Worm (Caenorhabditis elegans): Measurements from ENCODE around the gene Y62F5A.9.

Gene Y62F5A.9

ce11 chrII:11503761-11504160, 34.9 kb downstream of the Y62F5A.9 start:
- TF ChIP-seq ceh-83 (GFP tag; optimal IDR thresholded peaks at IDR 0.05) (no peak), mab-5 (tag; optimal IDR thresholded peaks at IDR 0.05) (no peak), sptf-1 (tag; optimal IDR thresholded peaks at IDR 0.05) (peak; percentile 23), ceh-39 (tag; optimal IDR thresholded peaks at IDR 0.05) (no peak), drap-1 (GFP tag; optimal IDR thresholded peaks at IDR 0.05) (no peak), nhr-237 (tag; optimal IDR thresholded peaks at IDR 0.05) (no peak), cnd-1 (tag; optimal IDR thresholded peaks at IDR 0.05) (no peak), ham-2 (GFP tag; optimal IDR thresholded peaks at IDR 0.05) (peak; percentile 23)

DNA sequence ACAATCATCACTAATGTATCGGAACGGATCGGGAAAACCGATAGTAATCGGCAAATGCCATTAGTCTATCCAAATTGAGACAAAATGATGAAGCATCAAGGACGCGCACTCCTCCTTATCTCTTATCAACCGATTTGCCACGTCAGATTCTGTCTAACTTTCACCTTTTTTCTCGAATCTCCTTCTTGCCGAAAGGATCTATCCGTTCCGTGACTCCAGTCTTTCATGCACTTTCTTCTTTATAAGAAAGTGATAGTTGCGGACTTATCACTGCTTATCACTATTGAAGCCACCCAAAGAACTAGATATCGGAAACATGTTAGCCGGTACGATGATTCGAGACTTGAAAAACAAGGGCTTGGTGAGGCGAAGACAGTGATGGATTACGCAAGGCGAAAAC, 36.7 kb downstream of the Y62F5A.9 start:
- TF ChIP-seq cnd-1 (tag; optimal IDR thresholded peaks at IDR 0.05) (no peak), ham-2 (GFP tag; optimal IDR thresholded peaks at IDR 0.05) (peak; percentile 59), blmp-1 (tag; optimal IDR thresholded peaks at IDR 0.05) (peak; percentile 91), elt-1 (tag; optimal IDR thresholded peaks at IDR 0.05; ENCODE audit: borderline replicate concordance, insufficient read depth) (peak; percentile 35), pha-4 (tag; optimal IDR thresholded peaks at IDR 0.05) (no peak), M03D4.4 (tag; optimal IDR thresholded peaks at IDR 0.05) (no peak), elt-3 (tag; optimal IDR thresholded peaks at IDR 0.05) (peak; percentile 93)

ce11 chrII:11500198-11500597, 38.4 kb downstream of the Y62F5A.9 start, which contains the start of gene B0334.20:
TSS of gene B0334.20 (minus strand) at chrII:11500459.
- TF ChIP-seq blmp-1 (tag; optimal IDR thresholded peaks at IDR 0.05), result no peak
- no peak for TF ChIP-seq ces-1 (GFP tag; optimal IDR thresholded peaks at IDR 0.05)
- no peak for TF ChIP-seq mep-1 (tag; optimal IDR thresholded peaks at IDR 0.05)
- TF ChIP-seq nhr-76 (tag; optimal IDR thresholded peaks at IDR 0.05), result no peak
- no peak for TF ChIP-seq M03D4.4 (tag; optimal IDR thresholded peaks at IDR 0.05)
- no peak for TF ChIP-seq sem-2 (GFP tag; optimal IDR thresholded peaks at IDR 0.05)
- TF ChIP-seq hlh-1 (tag; optimal IDR thresholded peaks at IDR 0.05), result no peak
- no peak for TF ChIP-seq nhr-2 (tag; optimal IDR thresholded peaks at IDR 0.05)
- TF ChIP-seq lsy-2 (tag; optimal IDR thresholded peaks at IDR 0.05), result no peak
- TF ChIP-seq bed-3 (GFP tag; optimal IDR thresholded peaks at IDR 0.05), result no peak
- TF ChIP-seq unc-120 (tag; optimal IDR thresholded peaks at IDR 0.05; ENCODE audit: poor library complexity, severe bottlenecking), result no peak
- no peak for TF ChIP-seq mls-2 (tag; optimal IDR thresholded peaks at IDR 0.05)
- TF ChIP-seq ceh-43 (GFP tag; optimal IDR thresholded peaks at IDR 0.05), result no peak

DNA sequence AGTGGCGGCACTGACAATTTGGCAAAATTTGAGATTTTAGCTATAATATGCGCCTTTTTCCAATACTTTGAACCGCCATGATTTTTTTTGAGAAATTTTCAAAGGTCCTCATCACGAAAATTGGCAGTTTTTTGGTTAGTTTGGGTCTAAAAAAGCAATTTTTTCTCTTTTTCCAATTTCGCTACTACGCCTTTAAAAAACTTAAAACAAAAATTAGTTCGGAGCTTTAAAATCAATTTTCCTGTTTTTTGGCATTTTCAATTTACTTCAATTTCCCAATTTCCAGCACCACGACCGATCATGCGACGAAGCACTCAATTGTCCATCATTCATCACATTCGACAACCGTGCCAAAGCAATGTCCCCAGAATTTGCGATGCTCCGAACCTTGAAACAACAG, 41.3 kb downstream of the Y62F5A.9 start, which contains the start of gene B0334.5:
B0334.5 (plus strand) TSS at position 301 of the 400 bp plus-strand sequence.
- TF ChIP-seq bed-3 (GFP tag; optimal IDR thresholded peaks at IDR 0.05) (no peak), mep-1 (tag; optimal IDR thresholded peaks at IDR 0.05) (no peak), elt-3 (tag; optimal IDR thresholded peaks at IDR 0.05) (no peak), ceh-83 (GFP tag; optimal IDR thresholded peaks at IDR 0.05) (no peak), blmp-1 (tag; optimal IDR thresholded peaks at IDR 0.05) (no peak), unc-39 (tag; optimal IDR thresholded peaks at IDR 0.05) (no peak), mls-2 (tag; optimal IDR thresholded peaks at IDR 0.05) (no peak)

DNA sequence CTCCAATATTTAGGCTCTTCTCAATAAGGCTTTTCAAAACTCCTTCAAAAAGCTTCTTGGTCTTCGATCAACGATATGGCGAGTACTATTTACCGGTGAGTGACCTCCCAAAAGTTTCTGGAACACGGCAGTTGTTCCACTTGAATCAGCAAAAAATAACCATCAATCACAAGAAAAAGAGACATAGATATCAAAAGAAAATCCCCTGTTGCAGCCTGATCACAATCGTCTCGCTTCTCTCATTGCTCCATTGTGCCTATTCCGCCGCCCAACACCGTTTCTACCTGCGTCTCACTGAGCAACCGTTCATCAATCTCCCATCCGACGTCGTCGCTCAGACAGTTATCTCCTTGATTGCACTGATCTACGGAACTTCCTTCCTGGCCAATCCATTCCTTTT, 41.9 kb downstream of the Y62F5A.9 start, which contains the start of gene emc-5:
emc-5 (plus strand) TSS at position 14 of the 400 bp plus-strand sequence.
- TF ChIP-seq unc-120 (tag; optimal IDR thresholded peaks at IDR 0.05; ENCODE audit: poor library complexity, severe bottlenecking) (peak; percentile 57), nhr-76 (tag; optimal IDR thresholded peaks at IDR 0.05) (no peak), mep-1 (tag; optimal IDR thresholded peaks at IDR 0.05) (no peak), unc-62 (GFP tag; optimal IDR thresholded peaks at IDR 0.05) (peak; percentile 49), drap-1 (GFP tag; optimal IDR thresholded peaks at IDR 0.05) (no peak), unc-39 (tag; optimal IDR thresholded peaks at IDR 0.05) (no peak), M03D4.4 (tag; optimal IDR thresholded peaks at IDR 0.05) (no peak), nhr-2 (tag; optimal IDR thresholded peaks at IDR 0.05) (no peak), lin-32 (GFP tag; optimal IDR thresholded peaks at IDR 0.05) (no peak), cnd-1 (tag; optimal IDR thresholded peaks at IDR 0.05) (no peak), sptf-1 (tag; optimal IDR thresholded peaks at IDR 0.05) (no peak), hlh-1 (tag; optimal IDR thresholded peaks at IDR 0.05) (peak; percentile 66)

DNA sequence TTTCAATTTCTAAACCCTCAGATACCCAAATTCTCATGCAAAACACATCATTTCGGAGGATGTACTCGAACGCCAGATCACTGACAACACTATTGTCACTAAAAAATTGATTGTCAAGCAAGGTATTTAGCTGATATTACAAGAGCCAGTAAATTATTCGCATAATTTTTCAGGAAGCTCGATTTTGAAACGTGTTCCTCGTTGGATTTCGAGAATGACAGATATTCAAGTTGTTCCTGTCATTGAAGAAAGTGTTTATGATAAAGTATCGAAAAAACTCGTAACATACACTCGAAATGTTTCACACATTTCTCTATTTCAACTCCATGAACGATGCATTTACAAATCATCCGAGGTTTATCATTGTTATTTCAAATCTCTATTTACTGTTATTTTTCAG, 42.8 kb downstream of the Y62F5A.9 start:
- no peak for TF ChIP-seq nhr-12 (tag; optimal IDR thresholded peaks at IDR 0.05)
- no peak for TF ChIP-seq cnd-1 (tag; optimal IDR thresholded peaks at IDR 0.05)
- TF ChIP-seq ceh-43 (GFP tag; optimal IDR thresholded peaks at IDR 0.05), result no peak
- no peak for TF ChIP-seq ham-2 (GFP tag; optimal IDR thresholded peaks at IDR 0.05)
- TF ChIP-seq unc-39 (tag; optimal IDR thresholded peaks at IDR 0.05), result no peak
- TF ChIP-seq nhr-28 (tag; optimal IDR thresholded peaks at IDR 0.05), result no peak
- TF ChIP-seq lin-13 (tag; optimal IDR thresholded peaks at IDR 0.05), result no peak
- TF ChIP-seq zip-8 (tag; optimal IDR thresholded peaks at IDR 0.05), result no peak
- no peak for TF ChIP-seq flh-1 (GFP tag; optimal IDR thresholded peaks at IDR 0.05)
- TF ChIP-seq blmp-1 (tag; optimal IDR thresholded peaks at IDR 0.05), result no peak
- no peak for TF ChIP-seq nhr-237 (tag; optimal IDR thresholded peaks at IDR 0.05)
- no peak for TF ChIP-seq drap-1 (GFP tag; optimal IDR thresholded peaks at IDR 0.05)
- TF ChIP-seq lin-32 (GFP tag; optimal IDR thresholded peaks at IDR 0.05), result no peak
- TF ChIP-seq lsy-2 (tag; optimal IDR thresholded peaks at IDR 0.05), result no peak
- TF ChIP-seq M03D4.4 (tag; optimal IDR thresholded peaks at IDR 0.05), result no peak
- no peak for TF ChIP-seq mep-1 (tag; optimal IDR thresholded peaks at IDR 0.05)
- no peak for TF ChIP-seq unc-62 (GFP tag; optimal IDR thresholded peaks at IDR 0.05)
